Worm (Caenorhabditis elegans) whole organism, L4/young adult: Measurements from ENCODE around the gene srw-31.

ENCODE experiments used
- W03F9.2 ChIP-seq: fragments of 150-350 bp; optimal IDR thresholded peaks from 2 replicates; lab custom pipeline; 2014; ENCODE audit warnings: missing biosample characterization, missing genetic modification characterization
- him-1 ChIP-seq: sonication (generic microtip); optimal IDR thresholded peaks from 2 replicates; lab custom pipeline; 2016; ENCODE audit warnings: missing genotype, missing genetic modification reagents, missing genetic modification characterization, missing compliant biosample characterization

- TF ChIP-seq W03F9.2 (tag; lab: Kevin White, UChicago) (no peak), him-1 (tag; lab: Kevin White, UChicago) (no peak)
Observed at ce11 chrV:17493732-17494131, 12.7 kb upstream of the srw-31 start, which contains the start of gene fbxa-102.
